In genomic region chrX:18613434-18613833, dm6 we compare ENCODE assay signal across 2 fruit fly cellular contexts.
TF ChIP-seq lines count a peak whose summit lies in the region.

No protein-coding gene starts in this region.

TF ChIP-seq in whole organism, embryonic, 481 proteins besides CTCF, POLR2A, EP300 and RAD21 (continued from another document and continues in another):
- TF ChIP-seq CG2116 (GFP tag; optimal IDR thresholded peaks at IDR 0.05; lab: Kevin White, UChicago) (no peak), CG8478 (optimal IDR thresholded peaks at IDR 0.05; lab: Kevin White, UChicago) (no peak), Oli (tag; optimal IDR thresholded peaks at IDR 0.05; lab: Kevin White, UChicago) (peak; percentile 25), sens (GFP tag; lab: Kevin White, UChicago) (peak; percentile 44), CG8944 (GFP tag; optimal IDR thresholded peaks at IDR 0.05; lab: Kevin White, UChicago) (no peak), ci (GFP tag; IDR thresholded peaks at IDR 0.05; lab: Robert Waterston, UW) (no peak), fru (optimal IDR thresholded peaks at IDR 0.05; lab: Kevin White, UChicago) (no peak), chinmo (GFP tag; IDR thresholded peaks at IDR 0.05; lab: Robert Waterston, UW; ENCODE audit: partially characterized antibody) (no peak), cg (GFP tag; optimal IDR thresholded peaks at IDR 0.05; lab: Kevin White, UChicago) (no peak), sd (tag; optimal IDR thresholded peaks at IDR 0.05; lab: Kevin White, UChicago) (no peak), ash1 (GFP tag; optimal IDR thresholded peaks at IDR 0.05; lab: Kevin White, UChicago) (no peak), CG5953 (GFP tag; IDR thresholded peaks at IDR 0.05; lab: Robert Waterston, UW) (no peak), CG1603 (tag; optimal IDR thresholded peaks at IDR 0.05; lab: Kevin White, UChicago) (no peak), br (optimal IDR thresholded peaks at IDR 0.05; lab: Kevin White, UChicago) (no peak), Med (GFP tag; lab: Kevin White, UChicago) (no peak), Lim3 (GFP tag; IDR thresholded peaks at IDR 0.05; lab: Robert Waterston, UW) (no peak), D19B (GFP tag; optimal IDR thresholded peaks at IDR 0.05; lab: Kevin White, UChicago) (no peak), bcd (GFP tag; optimal IDR thresholded peaks at IDR 0.05; lab: Kevin White, UChicago) (no peak), amos (GFP tag; IDR thresholded peaks at IDR 0.05; lab: Robert Waterston, UW; ENCODE audit: partially characterized antibody) (no peak), hbn (GFP tag; IDR thresholded peaks at IDR 0.05; lab: Robert Waterston, UW; ENCODE audit: partially characterized antibody) (no peak), CG2129 (GFP tag; IDR thresholded peaks at IDR 0.05; lab: Robert Waterston, UW; ENCODE audit: partially characterized antibody) (no peak), phol (tag; optimal IDR thresholded peaks at IDR 0.05; lab: Kevin White, UChicago) (peak; percentile 38), Abd-B (GFP tag; optimal IDR thresholded peaks at IDR 0.05; lab: Kevin White, UChicago) (peak; percentile 26), CG9437 (GFP tag; optimal IDR thresholded peaks at IDR 0.05; lab: Kevin White, UChicago) (no peak), knrl (GFP tag; IDR thresholded peaks at IDR 0.05; lab: Robert Waterston, UW; ENCODE audit: partially characterized antibody) (no peak), toy (GFP tag; IDR thresholded peaks at IDR 0.05; lab: Robert Waterston, UW) (no peak), HLHmδ (GFP tag; optimal IDR thresholded peaks at IDR 0.05; lab: Kevin White, UChicago) (no peak), CG15011 (GFP tag; optimal IDR thresholded peaks at IDR 0.05; lab: Kevin White, UChicago) (no peak), CG31441 (GFP tag; IDR thresholded peaks at IDR 0.05; lab: Robert Waterston, UW) (no peak), salm (tag; optimal IDR thresholded peaks at IDR 0.05; lab: Kevin White, UChicago) (no peak), tap (tag; optimal IDR thresholded peaks at IDR 0.05; lab: Kevin White, UChicago) (no peak), BtbVII (GFP tag; optimal IDR thresholded peaks at IDR 0.05; lab: Kevin White, UChicago) (no peak), wek (GFP tag; optimal IDR thresholded peaks at IDR 0.05; lab: Kevin White, UChicago) (no peak), sqz (GFP tag; optimal IDR thresholded peaks at IDR 0.05; lab: Kevin White, UChicago) (no peak), CG12942 (GFP tag; optimal IDR thresholded peaks at IDR 0.05; lab: Kevin White, UChicago) (no peak), Vsx1 (GFP tag; optimal IDR thresholded peaks at IDR 0.05; lab: Kevin White, UChicago) (no peak), Side (GFP tag; optimal IDR thresholded peaks at IDR 0.05; lab: Kevin White, UChicago) (no peak), CG10462 (GFP tag; optimal IDR thresholded peaks at IDR 0.05; lab: Kevin White, UChicago) (no peak), ssp (GFP tag; IDR thresholded peaks at IDR 0.05; lab: Robert Waterston, UW) (no peak), bsh (GFP tag; optimal IDR thresholded peaks at IDR 0.05; lab: Kevin White, UChicago) (no peak), CG15269 (tag; optimal IDR thresholded peaks at IDR 0.05; lab: Kevin White, UChicago) (no peak), CG11247 (GFP tag; IDR thresholded peaks at IDR 0.05; lab: Robert Waterston, UW) (no peak), CG11696 (GFP tag; IDR thresholded peaks at IDR 0.05; lab: Robert Waterston, UW) (no peak), Hsf (GFP tag; optimal IDR thresholded peaks at IDR 0.05; lab: Kevin White, UChicago) (peak; percentile 1), zen2 (GFP tag; IDR thresholded peaks at IDR 0.05; lab: Robert Waterston, UW; ENCODE audit: partially characterized antibody) (no peak), Deaf1 (tag; optimal IDR thresholded peaks at IDR 0.05; lab: Kevin White, UChicago) (no peak), crp (GFP tag; optimal IDR thresholded peaks at IDR 0.05; lab: Kevin White, UChicago) (no peak), HmgZ (tag; optimal IDR thresholded peaks at IDR 0.05; lab: Kevin White, UChicago) (no peak), Fer2 (tag; optimal IDR thresholded peaks at IDR 0.05; lab: Kevin White, UChicago) (no peak), CG17186 (GFP tag; optimal IDR thresholded peaks at IDR 0.05; lab: Kevin White, UChicago) (no peak), Ptx1 (GFP tag; IDR thresholded peaks at IDR 0.05; lab: Robert Waterston, UW) (peak; percentile 40), CG15601 (tag; optimal IDR thresholded peaks at IDR 0.05; lab: Kevin White, UChicago) (no peak), CG10654 (GFP tag; optimal IDR thresholded peaks at IDR 0.05; lab: Kevin White, UChicago) (no peak), CG3838 (GFP tag; optimal IDR thresholded peaks at IDR 0.05; lab: Kevin White, UChicago) (no peak), wdn (GFP tag; IDR thresholded peaks at IDR 0.05; lab: Robert Waterston, UW) (no peak), CG14014 (GFP tag; IDR thresholded peaks at IDR 0.05; lab: Robert Waterston, UW) (0 out of 2 replicates have a peak, but pooled peaks have one; percentile 20), CG17359 (tag; optimal IDR thresholded peaks at IDR 0.05; lab: Kevin White, UChicago) (peak; percentile 0), Nf-YA (GFP tag; IDR thresholded peaks at IDR 0.05; lab: Robert Waterston, UW) (no peak), CG12219 (GFP tag; optimal IDR thresholded peaks at IDR 0.05; lab: Kevin White, UChicago) (no peak), sim (GFP tag; IDR thresholded peaks at IDR 0.05; lab: Robert Waterston, UW) (no peak), bowl (GFP tag; IDR thresholded peaks at IDR 0.05; lab: Robert Waterston, UW) (no peak), Eip74EF (GFP tag; optimal IDR thresholded peaks at IDR 0.05; lab: Kevin White, UChicago) (no peak), Trl (optimal IDR thresholded peaks at IDR 0.05; lab: Kevin White, UChicago) (no peak), Trl (GFP tag; optimal IDR thresholded peaks at IDR 0.05; lab: Kevin White, UChicago) (no peak), disco-r (GFP tag; optimal IDR thresholded peaks at IDR 0.05; lab: Kevin White, UChicago) (no peak), Ssrp (tag; optimal IDR thresholded peaks at IDR 0.05; lab: Kevin White, UChicago) (no peak), Oaz (GFP tag; IDR thresholded peaks at IDR 0.05; lab: Robert Waterston, UW) (no peak), CG33213 (GFP tag; optimal IDR thresholded peaks at IDR 0.05; lab: Kevin White, UChicago) (no peak), dan (GFP tag; IDR thresholded peaks at IDR 0.05; lab: Robert Waterston, UW) (no peak), Sox102F (GFP tag; optimal IDR thresholded peaks at IDR 0.05; lab: Kevin White, UChicago) (peak; percentile 10), C15 (GFP tag; IDR thresholded peaks at IDR 0.05; lab: Robert Waterston, UW) (no peak)

TF ChIP-seq in whole organism, prepupa, 60 proteins besides CTCF, POLR2A, EP300 and RAD21 (continued from another document):
- no peak for TF ChIP-seq fd59A (GFP tag; optimal IDR thresholded peaks at IDR 0.05; lab: Kevin White, UChicago)
- TF ChIP-seq CG10669 (GFP tag; optimal IDR thresholded peaks at IDR 0.05; lab: Kevin White, UChicago): peak; percentile 46
- TF ChIP-seq acj6 (GFP tag; optimal IDR thresholded peaks at IDR 0.05; lab: Kevin White, UChicago): peak; percentile 38
- TF ChIP-seq CG3032 (tag; optimal IDR thresholded peaks at IDR 0.05; lab: Kevin White, UChicago): peak; percentile 21
- TF ChIP-seq Sox15 (GFP tag; optimal IDR thresholded peaks at IDR 0.05; lab: Kevin White, UChicago): peak; percentile 0
- peak; percentile 64 for TF ChIP-seq svp (GFP tag; lab: Kevin White, UChicago)
- peak; percentile 29 for TF ChIP-seq Sox102F (GFP tag; optimal IDR thresholded peaks at IDR 0.05; lab: Kevin White, UChicago)
- TF ChIP-seq achi (GFP tag; optimal IDR thresholded peaks at IDR 0.05; lab: Kevin White, UChicago): peak; percentile 20
- no peak for TF ChIP-seq CG8632 (GFP tag; optimal IDR thresholded peaks at IDR 0.05; lab: Kevin White, UChicago)
- TF ChIP-seq CG11294 (GFP tag; IDR thresholded peaks at IDR 0.05; lab: Robert Waterston, UW): no peak
- no peak for TF ChIP-seq net (GFP tag; optimal IDR thresholded peaks at IDR 0.05; lab: Kevin White, UChicago)
- peak; percentile 49 for TF ChIP-seq Hr39 (GFP tag; optimal IDR thresholded peaks at IDR 0.05; lab: Kevin White, UChicago)
- TF ChIP-seq ss (GFP tag; optimal IDR thresholded peaks at IDR 0.05; lab: Kevin White, UChicago): no peak
- TF ChIP-seq CG10631 (GFP tag; optimal IDR thresholded peaks at IDR 0.05; lab: Kevin White, UChicago): peak; percentile 22
- peak; percentile 13 for TF ChIP-seq CG1621 (tag; optimal IDR thresholded peaks at IDR 0.05; lab: Kevin White, UChicago)
- peak; percentile 50 for TF ChIP-seq cyc (GFP tag; optimal IDR thresholded peaks at IDR 0.05; lab: Kevin White, UChicago)
- no peak for TF ChIP-seq Eip93F (GFP tag; optimal IDR thresholded peaks at IDR 0.05; lab: Kevin White, UChicago)
- no peak for TF ChIP-seq CG7368 (GFP tag; optimal IDR thresholded peaks at IDR 0.05; lab: Kevin White, UChicago)
- peak; percentile 9 for TF ChIP-seq spab (GFP tag; optimal IDR thresholded peaks at IDR 0.05; lab: Kevin White, UChicago)
- TF ChIP-seq CG6792 (GFP tag; optimal IDR thresholded peaks at IDR 0.05; lab: Kevin White, UChicago): peak; percentile 27
- peak; percentile 63 for TF ChIP-seq Eip78C (GFP tag; lab: Kevin White, UChicago)
- TF ChIP-seq Blimp-1 (GFP tag; optimal IDR thresholded peaks at IDR 0.05; lab: Kevin White, UChicago): no peak
- peak; percentile 19 for TF ChIP-seq Eip75B (GFP tag; optimal IDR thresholded peaks at IDR 0.05; lab: Kevin White, UChicago)
- peak; percentile 26 for TF ChIP-seq CG11902 (GFP tag; optimal IDR thresholded peaks at IDR 0.05; lab: Kevin White, UChicago)
- TF ChIP-seq vri (GFP tag; optimal IDR thresholded peaks at IDR 0.05; lab: Kevin White, UChicago): no peak
- TF ChIP-seq Sox14 (GFP tag; optimal IDR thresholded peaks at IDR 0.05; lab: Kevin White, UChicago): no peak
- TF ChIP-seq Met (GFP tag; optimal IDR thresholded peaks at IDR 0.05; lab: Kevin White, UChicago): peak; percentile 44
- TF ChIP-seq CG32006 (GFP tag; optimal IDR thresholded peaks at IDR 0.05; lab: Kevin White, UChicago): peak; percentile 12
- TF ChIP-seq Gug (GFP tag; IDR thresholded peaks at IDR 0.05; lab: Robert Waterston, UW): no peak
- TF ChIP-seq CG6808 (GFP tag; optimal IDR thresholded peaks at IDR 0.05; lab: Kevin White, UChicago): peak; percentile 12
- no peak for TF ChIP-seq CG15336 (GFP tag; IDR thresholded peaks at IDR 0.05; lab: Robert Waterston, UW)
- peak; percentile 10 for TF ChIP-seq Hr4 (GFP tag; optimal IDR thresholded peaks at IDR 0.05; lab: Kevin White, UChicago)
- TF ChIP-seq CG9139 (GFP tag; optimal IDR thresholded peaks at IDR 0.05; lab: Kevin White, UChicago): no peak
- peak; percentile 42 for TF ChIP-seq lz (GFP tag; optimal IDR thresholded peaks at IDR 0.05; lab: Kevin White, UChicago)
- peak; percentile 22 for TF ChIP-seq CG3919 (GFP tag; optimal IDR thresholded peaks at IDR 0.05; lab: Kevin White, UChicago)
- no peak for TF ChIP-seq fkh (GFP tag; optimal IDR thresholded peaks at IDR 0.05; lab: Kevin White, UChicago)
